Worm (Caenorhabditis elegans) whole organism, early embryonic: ENCODE results near the gene clec-176.

Experiments used
- B0310.2 ChIP-seq: sonication (generic microtip); optimal IDR thresholded peaks from 2 replicates; lab custom pipeline; 2016; ENCODE audit warnings: mild to moderate bottlenecking, missing genetic modification characterization, missing compliant biosample characterization
- F13C5.2 ChIP-seq: sonication (generic microtip); optimal IDR thresholded peaks from 2 replicates; lab custom pipeline; 2017; ENCODE audit warnings: mild to moderate bottlenecking, missing genetic modification characterization, inconsistent platforms, missing compliant biosample characterization
- ama-1 ChIP-seq: fragments of 150-350 bp; optimal IDR thresholded peaks from 2 replicates; lab custom pipeline; 2014
- ets-7 ChIP-seq: sonication (generic microtip); optimal IDR thresholded peaks from 2 replicates; lab custom pipeline; 2016; ENCODE audit warnings: missing genotype, missing genetic modification characterization, missing compliant biosample characterization
- hmbx-1 ChIP-seq: sonication (generic microtip); optimal IDR thresholded peaks from 2 replicates; lab custom pipeline; 2016; ENCODE audit warnings: mild to moderate bottlenecking, missing genetic modification characterization, missing compliant biosample characterization

DNA sequence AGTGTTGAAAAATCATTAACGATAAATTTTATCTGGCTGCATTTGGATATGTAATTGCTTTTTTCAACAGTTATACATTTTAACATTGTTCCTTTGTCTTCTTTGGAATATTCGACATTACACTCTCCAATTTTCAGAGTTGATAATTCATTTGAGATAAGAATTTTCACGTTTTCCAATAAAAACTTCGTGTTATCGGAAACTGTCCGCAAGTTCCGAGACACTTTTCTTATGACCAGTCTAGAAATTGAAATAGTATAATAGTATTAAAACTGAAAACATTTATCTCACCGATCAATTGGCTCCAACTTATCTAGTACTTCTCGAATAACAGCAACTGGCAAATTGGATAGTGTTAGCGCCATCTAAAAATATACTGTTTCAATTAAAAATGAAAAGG lies 46.2 kb upstream of the clec-176 start, which contains the start of gene fbxa-86:
- TF ChIP-seq ama-1 (no peak), F13C5.2 (tag; lab: Kevin White, UChicago) (no peak), hmbx-1 (tag; lab: Kevin White, UChicago) (no peak), ets-7 (no peak), B0310.2 (tag; lab: Kevin White, UChicago) (no peak)
